Fruit fly (Drosophila melanogaster): ENCODE data around the gene PolD1.

Gene PolD1

dm6 chr3L:16037048-16037477 lies 49.4 kb upstream of the PolD1 start (continued):
- TF ChIP-seq HLH4C (GFP tag; IDR thresholded peaks at IDR 0.05; ENCODE audit: partially characterized antibody) = peak; percentile 44; the same call in 1 of the 3 replicates
- TF ChIP-seq CrebB (tag; optimal IDR thresholded peaks at IDR 0.05) = peak; percentile 86
- no peak for TF ChIP-seq CkIIα-i1 (GFP tag; IDR thresholded peaks at IDR 0.05)
- peak; percentile 96 for TF ChIP-seq sens (GFP tag)
- peak; percentile 48 for TF ChIP-seq crc (GFP tag; optimal IDR thresholded peaks at IDR 0.05)
- TF ChIP-seq CG6813 (GFP tag; optimal IDR thresholded peaks at IDR 0.05) = peak; percentile 70
- TF ChIP-seq CG14860 (GFP tag; IDR thresholded peaks at IDR 0.05; ENCODE audit: partially characterized antibody) = peak; percentile 65
- peak; percentile 46 for TF ChIP-seq CG4707 (GFP tag; optimal IDR thresholded peaks at IDR 0.05)
- TF ChIP-seq Ets65A (GFP tag) = peak; percentile 97
- TF ChIP-seq CG3281 (GFP tag; optimal IDR thresholded peaks at IDR 0.05) = peak; percentile 81
- peak; percentile 72 for TF ChIP-seq CG18262 (tag; optimal IDR thresholded peaks at IDR 0.05)
- peak; percentile 68 for TF ChIP-seq CG10979 (tag; optimal IDR thresholded peaks at IDR 0.05)
- TF ChIP-seq CG3838 (GFP tag; optimal IDR thresholded peaks at IDR 0.05) = peak; percentile 22
- peak; percentile 72 for TF ChIP-seq CG18619 (GFP tag; optimal IDR thresholded peaks at IDR 0.05)
- TF ChIP-seq CG3847 (GFP tag; IDR thresholded peaks at IDR 0.05) = peak; percentile 91
- peak; percentile 68 for TF ChIP-seq knrl (GFP tag; IDR thresholded peaks at IDR 0.05; ENCODE audit: partially characterized antibody)
- TF ChIP-seq CG13775 (GFP tag; optimal IDR thresholded peaks at IDR 0.05) = peak; percentile 62
- peak; percentile 81 for TF ChIP-seq sisA (GFP tag; IDR thresholded peaks at IDR 0.05)
- peak; percentile 26 for TF ChIP-seq fd102C (GFP tag; optimal IDR thresholded peaks at IDR 0.05)
- TF ChIP-seq ab (GFP tag; optimal IDR thresholded peaks at IDR 0.05) = no peak
- TF ChIP-seq BtbVII (GFP tag; optimal IDR thresholded peaks at IDR 0.05) = peak; percentile 33
- TF ChIP-seq zf30C (GFP tag; optimal IDR thresholded peaks at IDR 0.05) = peak; percentile 99
- TF ChIP-seq Stat92E (GFP tag; optimal IDR thresholded peaks at IDR 0.05) = peak in 1 of 3 experiments; percentile 17
- no peak for TF ChIP-seq eve (GFP tag; optimal IDR thresholded peaks at IDR 0.05)
- TF ChIP-seq CG15011 (GFP tag; optimal IDR thresholded peaks at IDR 0.05) = no peak
- peak; percentile 81 for TF ChIP-seq CG10147 (GFP tag; optimal IDR thresholded peaks at IDR 0.05)
- peak; percentile 6 for TF ChIP-seq tup (GFP tag; optimal IDR thresholded peaks at IDR 0.05)
- peak; percentile 79 for TF ChIP-seq Hsf (GFP tag; optimal IDR thresholded peaks at IDR 0.05)
- TF ChIP-seq bsh (GFP tag; optimal IDR thresholded peaks at IDR 0.05) = peak; percentile 70 to 79
- TF ChIP-seq lilli (GFP tag; optimal IDR thresholded peaks at IDR 0.05) = peak; percentile 87
- peak; percentile 58 for TF ChIP-seq dmrt11E (tag; optimal IDR thresholded peaks at IDR 0.05)
- peak; percentile 86 for TF ChIP-seq stwl (tag; optimal IDR thresholded peaks at IDR 0.05)
- peak; percentile 68 for TF ChIP-seq CG6791 (GFP tag; IDR thresholded peaks at IDR 0.05; ENCODE audit: partially characterized antibody)
- peak; percentile 67 for TF ChIP-seq slou (GFP tag; optimal IDR thresholded peaks at IDR 0.05)
- peak; percentile 60 for TF ChIP-seq eyg (GFP tag; optimal IDR thresholded peaks at IDR 0.05)
- TF ChIP-seq CG17829 (tag; optimal IDR thresholded peaks at IDR 0.05) = peak; percentile 80
- TF ChIP-seq slp2 (GFP tag; optimal IDR thresholded peaks at IDR 0.05) = peak; percentile 56
- TF ChIP-seq Sry-δ (GFP tag; optimal IDR thresholded peaks at IDR 0.05) = peak; percentile 77
- peak; percentile 65 for TF ChIP-seq odd (GFP tag; optimal IDR thresholded peaks at IDR 0.05)
- TF ChIP-seq Atf3 (GFP tag; optimal IDR thresholded peaks at IDR 0.05) = peak; percentile 64
- peak; percentile 62; the same call in 1 of the 2 replicates for TF ChIP-seq dati (GFP tag; IDR thresholded peaks at IDR 0.05)
- TF ChIP-seq CG4854 (GFP tag; optimal IDR thresholded peaks at IDR 0.05) = peak; percentile 65
- TF ChIP-seq CG11695 (GFP tag; IDR thresholded peaks at IDR 0.05) = peak; percentile 76
- TF ChIP-seq CG9797 (GFP tag; optimal IDR thresholded peaks at IDR 0.05) = peak; percentile 47
- peak; percentile 87 for TF ChIP-seq CG11456 (GFP tag; IDR thresholded peaks at IDR 0.05)
- peak; percentile 29 for TF ChIP-seq rib (GFP tag; IDR thresholded peaks at IDR 0.05)
- peak; percentile 76 for TF ChIP-seq grau (tag; optimal IDR thresholded peaks at IDR 0.05)
- peak; percentile 85 for TF ChIP-seq Fer1 (GFP tag; optimal IDR thresholded peaks at IDR 0.05)
- TF ChIP-seq CG13296 (GFP tag; optimal IDR thresholded peaks at IDR 0.05) = peak; percentile 67
- TF ChIP-seq dmrt99B (tag; optimal IDR thresholded peaks at IDR 0.05) = peak; percentile 74
